Fruit fly (Drosophila melanogaster) whole organism, pupa: ENCODE measurements around the gene mus312.

Experiments used
- CG12605 ChIP-seq: fragments of 200-800 bp; sonication (Bioruptor generic); IDR thresholded peaks from 2 replicates; pipeline ENCODE4 v1.3.6; 2022; ENCODE audit warnings: missing biosample characterization, missing genetic modification characterization
- CG8159 ChIP-seq: fragments of 200-800 bp; sonication (Bioruptor generic); optimal IDR thresholded peaks from 3 replicates; lab custom pipeline; 2018; ENCODE audit warnings: missing biosample characterization, mild to moderate bottlenecking, missing genetic modification characterization, moderate library complexity
- CG9948 ChIP-seq: fragments of 200-800 bp; sonication (Bioruptor generic); optimal IDR thresholded peaks from 2 replicates; lab custom pipeline; 2018; ENCODE audit warnings: missing biosample characterization, mild to moderate bottlenecking, missing genetic modification characterization, moderate library complexity
- D1 ChIP-seq: fragments of 200-800 bp; sonication (Bioruptor generic); optimal IDR thresholded peaks from 2 replicates; lab custom pipeline; 2018; ENCODE audit warnings: missing biosample characterization, mild to moderate bottlenecking, missing genetic modification characterization, moderate library complexity
- Pif1B ChIP-seq: fragments of 200-800 bp; sonication (Bioruptor generic); optimal IDR thresholded peaks from 3 replicates; lab custom pipeline; 2016; ENCODE audit warnings: missing biosample characterization, missing genetic modification characterization

dm6 chr3L:7364717-7365278 is 35.9 kb downstream of the mus312 start:
- TF ChIP-seq CG9948 (tag; lab: Kevin White, UChicago) (no peak), D1 (no peak), CG8159 (no peak), Pif1B (no peak), CG12605 (GFP tag; lab: Robert Waterston, UW) (no peak)
